Worm (Caenorhabditis elegans): ENCODE data around the gene sym-3.

ce11 chrX:5733728-5734252 is 39.8 kb upstream of the sym-3 start, which contains the start of gene rgs-6:
- TF ChIP-seq him-1 (tag; optimal IDR thresholded peaks at IDR 0.05) (no peak), dao-5 (tag; optimal IDR thresholded peaks at IDR 0.05) (no peak), W03F9.2 (tag; optimal IDR thresholded peaks at IDR 0.05) (no peak)

Measured in whole organism, L4/young adult.